Worm (Caenorhabditis elegans): ENCODE results near the gene clh-3.

DNA sequence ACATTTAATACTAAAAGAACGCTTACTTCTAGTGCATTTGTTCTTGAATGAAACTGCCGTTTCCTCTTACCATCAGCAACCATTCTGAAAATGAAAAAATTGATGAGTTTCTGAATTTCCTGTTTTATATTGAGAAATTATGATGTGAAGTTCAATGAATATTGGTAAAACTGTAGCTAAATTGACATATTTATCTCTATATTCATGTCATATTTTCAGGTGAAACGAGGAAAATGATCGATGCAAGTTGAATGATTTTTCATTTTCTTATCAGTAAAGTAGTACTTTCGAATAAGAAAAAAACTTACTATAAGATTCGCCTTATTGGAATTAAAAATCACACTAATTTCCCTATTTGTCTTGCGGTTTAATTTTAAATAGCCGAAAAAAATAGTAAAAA, 15.5 kb downstream of the clh-3 start, which contains the start of gene E04F6.15:
- TF ChIP-seq dao-5 (tag; optimal IDR thresholded peaks at IDR 0.05) = no peak
- no peak for TF ChIP-seq him-1 (tag; optimal IDR thresholded peaks at IDR 0.05)
- TF ChIP-seq W03F9.2 (tag; optimal IDR thresholded peaks at IDR 0.05) = no peak

Measured in whole organism, L4/young adult.